Worm (Caenorhabditis elegans) whole organism, young adult: ENCODE measurements around the gene C07A9.13.
"Not testable (repeated sequence)": the region's sequence is repeated elsewhere in the genome, so short reads cannot be mapped to it uniquely, and the experiment has no call there.

Source experiments
- B0019.2 ChIP-seq: fragments of 200-800 bp; sonication (Bioruptor generic); conservative IDR thresholded peaks from 2 replicates; pipeline ENCODE4 v1.3.6; 2022; ENCODE audit warnings: missing genetic modification reagents, missing genetic modification characterization, missing compliant biosample characterization
- B0035.1 ChIP-seq: sonication (generic microtip); optimal IDR thresholded peaks from 2 replicates; lab custom pipeline; 2016; ENCODE audit warnings: missing genetic modification characterization, mild to moderate bottlenecking, missing compliant biosample characterization, missing genotype, missing genetic modification reagents
- C06A6.2 ChIP-seq: fragments of 200-800 bp; sonication (Bioruptor generic); conservative IDR thresholded peaks from 2 replicates; pipeline ENCODE4 v1.3.6; 2022; ENCODE audit warnings: missing genetic modification characterization, missing compliant biosample characterization
- F22D6.2 ChIP-seq: sonication (generic microtip); optimal IDR thresholded peaks from 2 replicates; lab custom pipeline; 2016; ENCODE audit warnings: mild to moderate bottlenecking, missing genetic modification characterization, missing compliant biosample characterization
- F23B12.7 ChIP-seq: sonication (generic microtip); optimal IDR thresholded peaks from 2 replicates; lab custom pipeline; 2017; ENCODE audit warnings: missing genetic modification characterization, mild to moderate bottlenecking, missing compliant biosample characterization, antibody characterized with exemption, moderate library complexity; ENCODE audit not compliant: insufficient read depth
- F33H1.4 ChIP-seq: fragments of 200-800 bp; sonication (Bioruptor generic); IDR thresholded peaks from 2 replicates; pipeline ENCODE4 v1.3.6; 2022; ENCODE audit warnings: missing genetic modification reagents, missing genetic modification characterization, missing compliant biosample characterization
- F57C9.4 ChIP-seq: sonication (generic microtip); optimal IDR thresholded peaks from 2 replicates; lab custom pipeline; 2017; ENCODE audit warnings: mild to moderate bottlenecking, missing genetic modification characterization, missing compliant biosample characterization
- Y53F4B.3 ChIP-seq: fragments of 200-800 bp; sonication (Bioruptor generic); IDR thresholded peaks from 2 replicates; pipeline ENCODE4 v1.3.6; 2022; ENCODE audit warnings: missing genetic modification reagents, missing genetic modification characterization, missing compliant biosample characterization
- Y53G8AR.9 ChIP-seq: fragments of 200-800 bp; sonication (Bioruptor generic); conservative IDR thresholded peaks from 2 replicates; pipeline ENCODE4 v1.3.6; 2022; ENCODE audit warnings: missing genetic modification reagents, missing genetic modification characterization, missing compliant biosample characterization
- Y56A3A.18 ChIP-seq: fragments of 200-800 bp; sonication (Bioruptor generic); IDR thresholded peaks from 2 replicates; pipeline ENCODE4 v1.3.6; 2022; ENCODE audit warnings: missing genetic modification reagents, missing genetic modification characterization, missing compliant biosample characterization
- Y95B8A.8 ChIP-seq: fragments of 200-800 bp; sonication (Bioruptor generic); IDR thresholded peaks from 2 replicates; pipeline ENCODE4 v1.3.6; 2022; ENCODE audit warnings: missing genetic modification reagents, missing genetic modification characterization, missing compliant biosample characterization
- atf-7 ChIP-seq: sonication (generic microtip); optimal IDR thresholded peaks from 2 replicates; lab custom pipeline; 2017; ENCODE audit warnings: mild to moderate bottlenecking, missing genetic modification characterization, missing compliant biosample characterization
- attf-5 ChIP-seq: fragments of 200-800 bp; sonication (Bioruptor generic); optimal IDR thresholded peaks from 2 replicates; lab custom pipeline; 2018; ENCODE audit warnings: mild to moderate bottlenecking, missing genetic modification characterization, missing compliant biosample characterization
- bed-2 ChIP-seq: fragments of 200-800 bp; sonication (Bioruptor generic); IDR thresholded peaks from 2 replicates; pipeline ENCODE4 v1.3.6; 2022; ENCODE audit warnings: missing genetic modification reagents, missing genetic modification characterization, missing compliant biosample characterization
- ceh-100 ChIP-seq: fragments of 200-800 bp; sonication (Bioruptor generic); IDR thresholded peaks from 2 replicates; pipeline ENCODE4 v1.3.6; 2022; ENCODE audit warnings: missing genetic modification reagents, missing genetic modification characterization, missing compliant biosample characterization
- ceh-79 ChIP-seq: sonication (generic microtip); optimal IDR thresholded peaks from 2 replicates; lab custom pipeline; 2017; ENCODE audit warnings: mild to moderate bottlenecking, missing genetic modification characterization, missing compliant biosample characterization
- chd-7 ChIP-seq: sonication (generic microtip); optimal IDR thresholded peaks from 2 replicates; lab custom pipeline; 2016; ENCODE audit warnings: mild to moderate bottlenecking, missing genetic modification characterization, moderate library complexity, missing compliant biosample characterization
- gei-17 ChIP-seq: fragments of 200-800 bp; sonication (Bioruptor generic); optimal IDR thresholded peaks from 2 replicates; lab custom pipeline; 2018; ENCODE audit warnings: mild to moderate bottlenecking, missing genetic modification characterization, missing compliant biosample characterization
- hlh-12 ChIP-seq: sonication (generic microtip); optimal IDR thresholded peaks from 2 replicates; lab custom pipeline; 2016; ENCODE audit warnings: missing genetic modification characterization, missing compliant biosample characterization
- hmg-20 ChIP-seq: fragments of 200-800 bp; sonication (Bioruptor generic); IDR thresholded peaks from 2 replicates; pipeline ENCODE4 v1.3.6; 2022; ENCODE audit warnings: missing genetic modification reagents, missing genetic modification characterization, missing compliant biosample characterization
- hrde-1 ChIP-seq: sonication (generic microtip); optimal IDR thresholded peaks from 2 replicates; lab custom pipeline; 2016; ENCODE audit warnings: missing genetic modification characterization, mild to moderate bottlenecking, missing compliant biosample characterization, moderate library complexity, missing genotype, missing genetic modification reagents, borderline replicate concordance
- hsf-1 ChIP-seq: fragments of 200-800 bp; sonication (Bioruptor generic); IDR thresholded peaks from 2 replicates; pipeline ENCODE4 v1.3.6; 2022; ENCODE audit warnings: missing genetic modification reagents, missing genetic modification characterization, missing compliant biosample characterization
- lin-26 ChIP-seq: fragments of 200-800 bp; sonication (Bioruptor generic); IDR thresholded peaks from 2 replicates; pipeline ENCODE4 v1.3.6; 2022; ENCODE audit warnings: missing genetic modification reagents, missing genetic modification characterization, missing compliant biosample characterization
- madf-6 ChIP-seq: fragments of 200-800 bp; sonication (Bioruptor generic); IDR thresholded peaks from 2 replicates; pipeline ENCODE4 v1.3.6; 2022; ENCODE audit warnings: missing genetic modification reagents, missing genetic modification characterization, missing compliant biosample characterization
- nfyb-1 ChIP-seq: fragments of 200-800 bp; sonication (Bioruptor generic); IDR thresholded peaks from 2 replicates; pipeline ENCODE4 v1.3.6; 2022; ENCODE audit warnings: missing genetic modification reagents, missing genetic modification characterization, missing compliant biosample characterization
- nhr-27 ChIP-seq: fragments of 200-800 bp; sonication (Bioruptor generic); optimal IDR thresholded peaks from 2 replicates; lab custom pipeline; 2018; ENCODE audit warnings: mild to moderate bottlenecking, missing genetic modification characterization, moderate library complexity, missing compliant biosample characterization
- nhr-80 ChIP-seq: sonication (generic microtip); optimal IDR thresholded peaks from 2 replicates; lab custom pipeline; 2016; ENCODE audit warnings: missing genetic modification characterization, missing compliant biosample characterization
- pbrm-1 ChIP-seq: fragments of 200-800 bp; sonication (Bioruptor generic); IDR thresholded peaks from 2 replicates; pipeline ENCODE4 v1.3.6; 2022; ENCODE audit warnings: missing genetic modification reagents, missing genetic modification characterization, missing compliant biosample characterization
- rec-8 ChIP-seq, 2 experiments: sonication (generic microtip); optimal IDR thresholded peaks; 2 replicates each; lab custom pipeline; 2016; ENCODE audit warnings: mild to moderate bottlenecking in 2 of 2, missing genetic modification characterization in 2 of 2, missing genetic modification reagents in 2 of 2, missing genotype in 2 of 2, missing biosample characterization in 1 of 2, missing compliant biosample characterization in 1 of 2, moderate library complexity in 1 of 2
- snpc-4 ChIP-seq, 5 experiments: fragments of 150-350 bp in 1 of 5; sonication (generic microtip) in 4 of 5; optimal IDR thresholded peaks; 2 replicates each; lab custom pipeline; 2014 to 2018; ENCODE audit warnings: missing genetic modification characterization in 5 of 5, missing biosample characterization in 3 of 5, antibody characterized with exemption in 2 of 5, mild to moderate bottlenecking in 2 of 5, missing compliant biosample characterization in 2 of 5, missing genotype in 2 of 5, moderate library complexity in 2 of 5, missing genetic modification reagents in 1 of 5
- somi-1 ChIP-seq: fragments of 200-800 bp; sonication (Bioruptor generic); optimal IDR thresholded peaks from 2 replicates; lab custom pipeline; 2018; ENCODE audit warnings: mild to moderate bottlenecking, missing genetic modification characterization, missing compliant biosample characterization
- xnd-1 ChIP-seq: sonication (generic microtip); optimal IDR thresholded peaks from 2 replicates; lab custom pipeline; 2016; ENCODE audit warnings: missing genotype, missing genetic modification reagents, missing genetic modification characterization, missing compliant biosample characterization
- zim-3 ChIP-seq: sonication (generic microtip); optimal IDR thresholded peaks from 2 replicates; lab custom pipeline; 2017; ENCODE audit warnings: mild to moderate bottlenecking, missing genetic modification characterization, moderate library complexity, missing compliant biosample characterization
- ztf-22 ChIP-seq: fragments of 200-800 bp; sonication (Bioruptor generic); optimal IDR thresholded peaks from 2 replicates; lab custom pipeline; 2018; ENCODE audit warnings: mild to moderate bottlenecking, missing genetic modification characterization, moderate library complexity, missing compliant biosample characterization
- ztf-26 ChIP-seq: sonication (generic microtip); optimal IDR thresholded peaks from 2 replicates; lab custom pipeline; 2017; ENCODE audit warnings: missing genetic modification characterization, missing compliant biosample characterization
- ztf-28 ChIP-seq: fragments of 200-800 bp; sonication (Bioruptor generic); IDR thresholded peaks from 2 replicates; pipeline ENCODE4 v1.3.6; 2022; ENCODE audit warnings: missing genetic modification reagents, missing genetic modification characterization, missing compliant biosample characterization

The C07A9.13 gene

ce11 chrIII:9681206-9681605 lies at the start of gene C07A9.13:
C07A9.13 (minus strand) TSS chrIII:9681306.
- not testable (repeated sequence) for TF ChIP-seq B0019.2 (GFP tag; lab: Robert Waterston, UW); nfyb-1 (GFP tag; lab: Robert Waterston, UW); somi-1 (GFP tag; lab: Kevin White, UChicago)

ce11 chrIII:9730407-9730806 lies 49.3 kb upstream of the C07A9.13 start:
- no peak for TF ChIP-seq hmg-20 (GFP tag; lab: Robert Waterston, UW)
- TF ChIP-seq ceh-100 (GFP tag; lab: Robert Waterston, UW), result no peak
- no peak for TF ChIP-seq B0035.1 (tag; lab: Kevin White, UChicago)
- no peak for TF ChIP-seq chd-7
- TF ChIP-seq F22D6.2 (tag; lab: Kevin White, UChicago), result no peak
- TF ChIP-seq C06A6.2 (GFP tag; lab: Robert Waterston, UW), result no peak
- no peak for TF ChIP-seq lin-26 (GFP tag; lab: Robert Waterston, UW)
- no peak for TF ChIP-seq hrde-1
- no peak for TF ChIP-seq hsf-1
- TF ChIP-seq ztf-26 (tag; lab: Kevin White, UChicago), result no peak

ce11 chrIII:9727439-9727838 lies 46.3 kb upstream of the C07A9.13 start, which contains the start of gene C07A9.12:
C07A9.12 (minus strand) TSS chrIII:9727539.
- TF ChIP-seq ztf-28, result no peak

ce11 chrIII:9725114-9725513 lies 44.0 kb upstream of the C07A9.13 start, which contains the start of gene clec-162:
clec-162 (minus strand) TSS chrIII:9725214.
- no peak for TF ChIP-seq F33H1.4 (GFP tag; lab: Robert Waterston, UW)
- TF ChIP-seq Y53G8AR.9 (GFP tag; lab: Robert Waterston, UW), result no peak
- no peak for TF ChIP-seq ztf-22 (GFP tag; lab: Kevin White, UChicago)

DNA sequence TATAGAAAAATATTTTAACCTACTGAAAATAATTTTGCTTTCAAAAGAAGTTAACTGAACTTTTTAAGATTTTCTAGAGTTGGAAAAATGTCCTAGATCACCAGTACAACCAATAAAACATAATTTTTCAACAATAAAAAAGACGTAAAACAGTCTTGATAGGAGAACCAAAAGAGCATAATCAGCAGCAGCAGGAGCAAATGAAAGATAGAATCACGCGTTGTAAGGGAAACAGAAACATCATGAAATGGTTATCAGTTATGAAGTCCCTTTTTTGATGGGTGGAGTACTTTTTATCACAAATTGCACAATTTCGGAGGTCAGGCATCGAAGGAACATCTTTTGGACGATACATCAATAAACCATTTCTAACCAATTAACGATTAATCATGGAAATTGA lies 40.9 kb upstream of the C07A9.13 start:
- peak; percentile 92 for TF ChIP-seq nhr-80
- TF ChIP-seq snpc-4 (GFP tag; optimal IDR thresholded peaks at IDR 0.05; lab: Kevin White, UChicago), result no peak
- peak in 1 of 4 experiments; percentile 44 for TF ChIP-seq snpc-4 (tag; optimal IDR thresholded peaks at IDR 0.05; lab: Kevin White, UChicago)
- TF ChIP-seq nfyb-1 (GFP tag; lab: Robert Waterston, UW), result no peak

ce11 chrIII:9720191-9720590 lies 39.1 kb upstream of the C07A9.13 start, which contains the start of gene ncx-7:
ncx-7 (minus strand) TSS chrIII:9720291.
- TF ChIP-seq bed-2 (GFP tag; lab: Robert Waterston, UW), result no peak
- no peak for TF ChIP-seq xnd-1 (tag; lab: Kevin White, UChicago)
- peak; percentile 33 for TF ChIP-seq nhr-80
- no peak for TF ChIP-seq ceh-79 (tag; lab: Kevin White, UChicago)
- TF ChIP-seq Y95B8A.8 (GFP tag; lab: Robert Waterston, UW), result no peak

ce11 chrIII:9717243-9717642 lies 36.1 kb upstream of the C07A9.13 start:
- TF ChIP-seq ztf-26 (tag; lab: Kevin White, UChicago) (peak; percentile 46), zim-3 (peak; percentile 40), hlh-12 (tag; lab: Kevin White, UChicago) (no peak), nhr-27 (peak; percentile 18), attf-5 (GFP tag; lab: Kevin White, UChicago) (no peak), Y53F4B.3 (GFP tag; lab: Robert Waterston, UW) (no peak), F57C9.4 (tag; lab: Kevin White, UChicago) (peak; percentile 34), pbrm-1 (GFP tag; lab: Robert Waterston, UW) (peak; percentile 95), atf-7 (tag; lab: Kevin White, UChicago) (peak; percentile 19), F23B12.7 (tag; lab: Kevin White, UChicago) (peak; percentile 84), ztf-22 (GFP tag; lab: Kevin White, UChicago) (no peak), ceh-79 (tag; lab: Kevin White, UChicago) (peak; percentile 27), madf-6 (GFP tag; lab: Robert Waterston, UW) (peak; percentile 92), chd-7 (no peak), gei-17 (GFP tag; lab: Kevin White, UChicago) (no peak), F33H1.4 (GFP tag; lab: Robert Waterston, UW) (peak; percentile 64), rec-8 (tag; optimal IDR thresholded peaks at IDR 0.05; lab: Kevin White, UChicago) (peak in 1 of 2 experiments; percentile 41), Y56A3A.18 (GFP tag; lab: Robert Waterston, UW) (peak; percentile 78; the same call in 1 of the 2 replicates)
